Worm (Caenorhabditis elegans): ENCODE data around the gene Y116F11A.1.
"Not testable (repeated sequence)": the region's sequence is repeated elsewhere in the genome, so short reads cannot be mapped to it uniquely, and the experiment has no call there.

The Y116F11A.1 gene

DNA sequence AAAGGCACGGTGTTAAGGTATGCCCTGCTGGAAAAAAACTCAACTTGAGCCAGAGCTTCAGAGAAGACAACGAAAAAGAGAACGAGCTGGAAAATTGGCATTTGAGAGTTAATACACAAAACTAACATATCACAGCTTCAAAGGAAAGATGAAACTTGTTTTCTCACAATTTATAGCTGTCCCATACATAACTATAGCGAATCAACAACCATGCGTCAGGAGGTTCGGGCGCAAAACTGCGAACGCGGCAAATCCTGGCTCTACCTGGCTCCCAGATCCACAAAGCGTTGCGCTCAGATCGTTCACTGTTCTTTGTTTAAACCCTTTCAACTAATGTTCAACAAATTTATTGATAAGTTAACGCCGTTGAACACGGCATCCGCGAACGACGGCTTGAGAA, 19.9 kb upstream of the Y116F11A.1 start, which contains the start of gene Y43F8C.15:
Y43F8C.15 (minus strand) TSS at position 101 of the 400 bp plus-strand sequence.
- TF ChIP-seq nhr-237 (tag; optimal IDR thresholded peaks at IDR 0.05); ham-2 (GFP tag; optimal IDR thresholded peaks at IDR 0.05); elt-1 (tag; optimal IDR thresholded peaks at IDR 0.05; ENCODE audit: borderline replicate concordance, insufficient read depth): not testable (repeated sequence)

DNA sequence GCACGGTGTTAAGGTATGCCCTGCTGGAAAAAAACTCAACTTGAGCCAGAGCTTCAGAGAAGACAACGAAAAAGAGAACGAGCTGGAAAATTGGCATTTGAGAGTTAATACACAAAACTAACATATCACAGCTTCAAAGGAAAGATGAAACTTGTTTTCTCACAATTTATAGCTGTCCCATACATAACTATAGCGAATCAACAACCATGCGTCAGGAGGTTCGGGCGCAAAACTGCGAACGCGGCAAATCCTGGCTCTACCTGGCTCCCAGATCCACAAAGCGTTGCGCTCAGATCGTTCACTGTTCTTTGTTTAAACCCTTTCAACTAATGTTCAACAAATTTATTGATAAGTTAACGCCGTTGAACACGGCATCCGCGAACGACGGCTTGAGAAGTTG, 18.7 kb upstream of the Y116F11A.1 start, which contains the start of gene Y43F8C.23:
Y43F8C.23 (minus strand) TSS at position 101 of the 400 bp plus-strand sequence.
- not testable (repeated sequence) for TF ChIP-seq snpc-4, cnd-1, ztf-11 (tag; optimal IDR thresholded peaks at IDR 0.05)

DNA sequence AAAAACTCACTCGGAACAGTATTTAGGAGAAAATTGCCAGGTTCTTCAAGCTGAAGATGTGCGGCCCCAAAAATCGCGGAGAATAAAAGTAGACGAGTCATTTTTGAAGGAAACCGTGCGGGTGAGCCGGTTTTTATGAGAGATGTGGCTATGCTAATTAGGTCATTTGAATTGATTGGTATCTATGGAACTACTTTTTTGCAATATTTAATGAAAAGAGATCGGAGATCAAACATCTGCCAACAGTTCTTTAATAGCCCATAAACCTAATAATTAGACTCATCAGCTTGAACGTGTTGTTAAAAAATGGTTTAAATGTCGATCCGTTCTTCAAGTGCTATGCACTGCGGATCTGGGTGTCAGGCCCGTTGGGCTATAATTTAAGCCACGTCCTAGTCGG, 15.0 kb upstream of the Y116F11A.1 start, which contains the start of gene Y43F8C.16:
Y43F8C.16 (minus strand) TSS at position 101 of the 400 bp plus-strand sequence.
- no peak for TF ChIP-seq blmp-1 (tag; optimal IDR thresholded peaks at IDR 0.05)
- no peak for TF ChIP-seq sem-2 (GFP tag; optimal IDR thresholded peaks at IDR 0.05)
- no peak for TF ChIP-seq unc-39 (tag; optimal IDR thresholded peaks at IDR 0.05)
- TF ChIP-seq lsy-2 (tag; optimal IDR thresholded peaks at IDR 0.05) = no peak
- no peak for TF ChIP-seq nhr-12 (tag; optimal IDR thresholded peaks at IDR 0.05)
- no peak for TF ChIP-seq lin-13 (tag; optimal IDR thresholded peaks at IDR 0.05)
- no peak for TF ChIP-seq ztf-11 (tag; optimal IDR thresholded peaks at IDR 0.05)

DNA sequence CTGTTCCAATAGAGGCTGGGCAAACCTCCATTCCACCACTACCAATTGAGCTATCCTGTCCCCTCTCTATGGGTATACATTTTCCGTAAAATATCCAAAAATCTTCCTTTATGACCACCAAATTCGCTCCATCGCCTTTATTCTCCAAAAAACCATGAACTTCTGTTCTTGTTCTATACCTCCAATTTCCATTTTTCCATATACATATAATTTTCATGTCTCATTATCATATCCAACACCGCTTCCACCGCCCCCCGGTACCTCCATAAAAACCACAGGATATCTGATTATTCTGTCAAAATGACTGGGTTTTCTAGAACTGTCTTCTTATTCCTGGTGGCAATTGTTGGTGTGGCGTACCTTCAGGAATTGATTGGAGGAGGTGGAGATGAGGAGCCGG, 14.5 kb upstream of the Y116F11A.1 start, which contains the start of gene Y43F8C.17:
Y43F8C.17 (plus strand) TSS at position 301 of the 400 bp plus-strand sequence.
- TF ChIP-seq sem-2 (GFP tag; optimal IDR thresholded peaks at IDR 0.05) = no peak
- no peak for TF ChIP-seq blmp-1 (tag; optimal IDR thresholded peaks at IDR 0.05)
- TF ChIP-seq hlh-1 (tag; optimal IDR thresholded peaks at IDR 0.05) = no peak
- TF ChIP-seq tbx-8 (GFP tag; optimal IDR thresholded peaks at IDR 0.05) = no peak
- TF ChIP-seq ceh-39 (tag; optimal IDR thresholded peaks at IDR 0.05) = no peak
- TF ChIP-seq lsy-2 (tag; optimal IDR thresholded peaks at IDR 0.05) = no peak
- TF ChIP-seq ceh-43 (GFP tag; optimal IDR thresholded peaks at IDR 0.05) = no peak
- TF ChIP-seq ces-1 (GFP tag; optimal IDR thresholded peaks at IDR 0.05) = no peak
- TF ChIP-seq mab-5 (tag; optimal IDR thresholded peaks at IDR 0.05) = no peak
- TF ChIP-seq sptf-1 (tag; optimal IDR thresholded peaks at IDR 0.05) = no peak
- TF ChIP-seq zip-8 (tag; optimal IDR thresholded peaks at IDR 0.05) = no peak
- TF ChIP-seq elt-3 (tag; optimal IDR thresholded peaks at IDR 0.05) = no peak
- no peak for TF ChIP-seq lin-13 (tag; optimal IDR thresholded peaks at IDR 0.05)
- no peak for TF ChIP-seq nhr-28 (tag; optimal IDR thresholded peaks at IDR 0.05)
- no peak for TF ChIP-seq ztf-11 (tag; optimal IDR thresholded peaks at IDR 0.05)
- TF ChIP-seq flh-1 (GFP tag; optimal IDR thresholded peaks at IDR 0.05) = no peak
- TF ChIP-seq unc-39 (tag; optimal IDR thresholded peaks at IDR 0.05) = no peak
- no peak for TF ChIP-seq nhr-237 (tag; optimal IDR thresholded peaks at IDR 0.05)
- no peak for TF ChIP-seq ceh-83 (GFP tag; optimal IDR thresholded peaks at IDR 0.05)

DNA sequence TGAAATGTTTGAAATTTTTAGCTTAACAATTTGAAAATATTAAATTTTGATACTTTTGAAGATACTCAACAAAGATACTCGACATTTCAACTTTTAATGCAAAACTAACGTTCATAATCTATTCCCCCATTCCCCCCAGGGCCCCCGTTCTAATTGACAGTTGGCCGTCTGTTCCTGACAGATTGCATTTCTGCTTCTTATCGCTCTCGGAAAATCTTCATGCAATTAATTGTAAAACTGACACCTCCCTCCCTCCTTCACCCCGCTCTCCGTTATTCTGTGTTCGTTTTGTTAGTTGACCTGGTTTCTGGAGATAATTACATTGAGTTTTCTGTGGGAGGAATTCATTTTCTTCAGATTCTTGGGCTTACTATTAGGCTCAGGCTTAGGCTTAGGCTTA, 12.4 kb upstream of the Y116F11A.1 start:
- peak; percentile 86 for TF ChIP-seq unc-62 (GFP tag; optimal IDR thresholded peaks at IDR 0.05)
- no peak for TF ChIP-seq nhr-76 (tag; optimal IDR thresholded peaks at IDR 0.05)
- TF ChIP-seq hlh-1 (tag; optimal IDR thresholded peaks at IDR 0.05) = peak; percentile 21
- no peak for TF ChIP-seq drap-1 (GFP tag; optimal IDR thresholded peaks at IDR 0.05)

DNA sequence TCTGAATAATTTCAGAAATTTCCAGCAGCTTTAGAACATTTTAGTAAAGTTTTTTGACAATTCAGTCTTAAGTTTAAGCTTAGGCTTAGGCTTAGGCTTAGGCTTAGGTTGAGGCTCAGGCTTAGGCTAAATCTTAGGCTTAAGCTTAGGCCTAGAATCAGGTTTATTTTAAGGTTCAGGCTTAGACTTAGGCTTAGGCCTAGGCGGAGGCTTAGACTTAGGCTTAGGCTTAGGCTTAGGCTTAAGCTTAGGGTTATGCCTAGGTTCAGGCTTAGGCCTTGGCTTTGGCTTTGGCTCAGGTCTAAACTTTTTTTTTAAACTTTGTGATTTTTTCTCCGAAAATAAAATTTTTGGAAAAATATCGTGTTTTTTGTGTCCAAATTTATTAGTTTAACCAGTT, 11.7 kb upstream of the Y116F11A.1 start:
- TF ChIP-seq drap-1 (GFP tag; optimal IDR thresholded peaks at IDR 0.05) (no peak), flh-1 (GFP tag; optimal IDR thresholded peaks at IDR 0.05) (no peak), mab-5 (tag; optimal IDR thresholded peaks at IDR 0.05) (no peak), tbx-8 (GFP tag; optimal IDR thresholded peaks at IDR 0.05) (no peak), elt-3 (tag; optimal IDR thresholded peaks at IDR 0.05) (no peak), M03D4.4 (tag; optimal IDR thresholded peaks at IDR 0.05) (no peak), elt-1 (tag; optimal IDR thresholded peaks at IDR 0.05; ENCODE audit: borderline replicate concordance, insufficient read depth) (no peak), nhr-28 (tag; optimal IDR thresholded peaks at IDR 0.05) (no peak), cnd-1 (tag; optimal IDR thresholded peaks at IDR 0.05) (no peak), lsy-2 (tag; optimal IDR thresholded peaks at IDR 0.05) (no peak), ham-2 (GFP tag; optimal IDR thresholded peaks at IDR 0.05) (no peak), lin-32 (GFP tag; optimal IDR thresholded peaks at IDR 0.05) (no peak), mep-1 (tag; optimal IDR thresholded peaks at IDR 0.05) (no peak), ceh-43 (GFP tag; optimal IDR thresholded peaks at IDR 0.05) (no peak), ztf-11 (tag; optimal IDR thresholded peaks at IDR 0.05) (no peak)
